Fruit fly (Drosophila melanogaster) whole organism, adult: Measurements from ENCODE around the gene Spn28Db.

Experiments used
- CG12768 ChIP-seq: fragments of 200-800 bp; sonication (Bioruptor generic); optimal IDR thresholded peaks from 2 replicates; lab custom pipeline; 2017; ENCODE audit warnings: missing biosample characterization, missing genetic modification characterization, mild to moderate bottlenecking, moderate library complexity, missing genetic modification reagents
- CG33017 ChIP-seq: fragments of 200-800 bp; sonication (Bioruptor generic); optimal IDR thresholded peaks from 2 replicates; lab custom pipeline; 2018; ENCODE audit warnings: missing biosample characterization, mild to moderate bottlenecking, missing genetic modification characterization, moderate library complexity
- CG7101 ChIP-seq: fragments of 200-800 bp; sonication (Bioruptor generic); optimal IDR thresholded peaks from 2 replicates; lab custom pipeline; 2018; ENCODE audit warnings: missing biosample characterization, mild to moderate bottlenecking, missing genetic modification characterization, moderate library complexity
- Clk ChIP-seq: fragments of 200-800 bp; sonication (Bioruptor generic); optimal IDR thresholded peaks from 2 replicates; lab custom pipeline; 2017; ENCODE audit warnings: missing biosample characterization, missing genetic modification characterization
- Crg-1 ChIP-seq: fragments of 200-800 bp; sonication (Bioruptor generic); optimal IDR thresholded peaks from 2 replicates; lab custom pipeline; 2016; ENCODE audit warnings: missing biosample characterization, missing genetic modification characterization
- Hr96 ChIP-seq: fragments of 200-800 bp; sonication (Bioruptor generic); optimal IDR thresholded peaks from 2 replicates; lab custom pipeline; 2016; ENCODE audit warnings: missing biosample characterization, missing genetic modification characterization
- Mnt ChIP-seq: fragments of 200-800 bp; sonication (Bioruptor generic); optimal IDR thresholded peaks from 2 replicates; lab custom pipeline; 2016; ENCODE audit warnings: missing biosample characterization, mild to moderate bottlenecking, missing genetic modification characterization
- bab1 ChIP-seq: fragments of 200-800 bp; sonication (Bioruptor generic); optimal IDR thresholded peaks from 3 replicates; lab custom pipeline; 2019; ENCODE audit warnings: missing biosample characterization, mild to moderate bottlenecking, missing genetic modification characterization, moderate library complexity
- cnc ChIP-seq, 2 experiments: fragments of >200 bp; optimal IDR thresholded peaks; 2 replicates each; lab custom pipeline; 2017
- kay ChIP-seq: fragments of 200-800 bp; sonication (Bioruptor generic); peaks from one replicate; lab custom pipeline; 2016; ENCODE audit warnings: missing biosample characterization, missing genetic modification characterization, borderline replicate concordance
- ovo ChIP-seq: fragments of 200-800 bp; sonication (Bioruptor generic); optimal IDR thresholded peaks from 2 replicates; lab custom pipeline; 2016; ENCODE audit warnings: missing biosample characterization, missing genetic modification characterization
- pad ChIP-seq: fragments of 200-800 bp; sonication (Bioruptor generic); optimal IDR thresholded peaks from 3 replicates; lab custom pipeline; 2017; ENCODE audit warnings: missing biosample characterization, missing genetic modification characterization, mild to moderate bottlenecking, moderate library complexity, missing genetic modification reagents
- toe ChIP-seq: fragments of 200-800 bp; sonication (Bioruptor generic); optimal IDR thresholded peaks from 2 replicates; lab custom pipeline; 2016; ENCODE audit warnings: missing biosample characterization, missing genetic modification characterization

- TF ChIP-seq bab1 (no peak), Hr96 (no peak), Crg-1 (no peak), CG33017 (no peak), cnc (optimal IDR thresholded peaks at IDR 0.05; lab: Kevin White, UChicago) (no peak), CG12768 (GFP tag; lab: Kevin White, UChicago) (no peak), CG7101 (tag; lab: Kevin White, UChicago) (no peak), Mnt (GFP tag; lab: Kevin White, UChicago) (no peak), toe (GFP tag; lab: Kevin White, UChicago) (no peak), kay (GFP tag; lab: Kevin White, UChicago) (no peak), Clk (GFP tag; lab: Kevin White, UChicago) (no peak), pad (GFP tag; lab: Kevin White, UChicago) (no peak), ovo (GFP tag; lab: Kevin White, UChicago) (no peak)
These were observed 18.5 kb downstream of the Spn28Db start for dm6 chr2L:7871821-7872524.
